Worm (Caenorhabditis elegans) whole organism, mixed stage, embryonic: ENCODE results near the gene F32D8.15.

Experiments used
- lsy-2 ChIP-seq: fragments of 150-350 bp; optimal IDR thresholded peaks from 2 replicates; lab custom pipeline; 2014; ENCODE audit warnings: missing biosample characterization, missing genetic modification characterization
- mep-1 ChIP-seq: fragments of 150-350 bp; optimal IDR thresholded peaks from 2 replicates; lab custom pipeline; 2017; ENCODE audit warnings: missing biosample characterization, missing genetic modification reagents, missing genetic modification characterization, inconsistent platforms

- TF ChIP-seq lsy-2 (tag; lab: Kevin White, UChicago): no peak
- no peak for TF ChIP-seq mep-1 (tag; lab: Kevin White, UChicago)
Measured at ce11 chrV:10898107-10898506, 5.7 kb upstream of the F32D8.15 start, which contains the start of gene F32D8.7.
